Fruit fly (Drosophila melanogaster) whole organism, embryonic: ENCODE measurements around the gene Hr4.

Experiments
- Ada2b ChIP-seq: fragments of 200-800 bp; sonication (Bioruptor generic); IDR thresholded peaks from 2 replicates; pipeline ENCODE4 v1.3.6; 2022; ENCODE audit warnings: missing biosample characterization, missing genetic modification characterization
- CG10366 ChIP-seq: fragments of 200-800 bp; sonication (Bioruptor generic); IDR thresholded peaks from 2 replicates; pipeline ENCODE4 v1.3.6; 2022; ENCODE audit warnings: missing biosample characterization, missing genetic modification characterization
- CG10979 ChIP-seq: fragments of 200-800 bp; sonication (Bioruptor generic); optimal IDR thresholded peaks from 2 replicates; lab custom pipeline; 2018; ENCODE audit warnings: missing biosample characterization, mild to moderate bottlenecking, missing genetic modification characterization, moderate library complexity
- CG12769 ChIP-seq: fragments of 200-800 bp; sonication (Bioruptor generic); optimal IDR thresholded peaks from 2 replicates; lab custom pipeline; 2019; ENCODE audit warnings: missing biosample characterization, mild to moderate bottlenecking, missing genetic modification characterization, moderate library complexity
- CG13287 ChIP-seq: fragments of 200-800 bp; sonication (Bioruptor generic); IDR thresholded peaks from 2 replicates; pipeline ENCODE4 v1.3.6; 2022; ENCODE audit warnings: missing biosample characterization, missing genetic modification characterization; ENCODE audit not compliant: partially characterized antibody
- CG13424 ChIP-seq: fragments of 200-800 bp; sonication (Bioruptor generic); optimal IDR thresholded peaks from 2 replicates; lab custom pipeline; 2019; ENCODE audit warnings: missing biosample characterization, mild to moderate bottlenecking, missing genetic modification characterization, moderate library complexity
- CG14710 ChIP-seq: fragments of 200-800 bp; sonication (Bioruptor generic); optimal IDR thresholded peaks from 3 replicates; lab custom pipeline; 2019; ENCODE audit warnings: missing biosample characterization, mild to moderate bottlenecking, missing genetic modification characterization, moderate library complexity
- CG15269 ChIP-seq: fragments of 200-800 bp; sonication (Bioruptor generic); optimal IDR thresholded peaks from 2 replicates; lab custom pipeline; 2018; ENCODE audit warnings: missing biosample characterization, mild to moderate bottlenecking, missing genetic modification characterization, moderate library complexity
- CG15479 ChIP-seq: fragments of 200-800 bp; sonication (Bioruptor generic); optimal IDR thresholded peaks from 3 replicates; lab custom pipeline; 2019; ENCODE audit warnings: missing biosample characterization, mild to moderate bottlenecking, missing genetic modification characterization, moderate library complexity
- CG15696 ChIP-seq: fragments of 200-800 bp; sonication (Bioruptor generic); optimal IDR thresholded peaks from 2 replicates; lab custom pipeline; 2019; ENCODE audit warnings: missing biosample characterization, mild to moderate bottlenecking, missing genetic modification characterization, moderate library complexity
- CG17361 ChIP-seq: fragments of 200-800 bp; sonication (Bioruptor generic); IDR thresholded peaks from 3 replicates; pipeline ENCODE4 v1.3.6; 2022; ENCODE audit warnings: missing biosample characterization, missing genetic modification characterization
- CG17385 ChIP-seq: fragments of 200-800 bp; sonication (Bioruptor generic); optimal IDR thresholded peaks from 3 replicates; lab custom pipeline; 2018; ENCODE audit warnings: missing biosample characterization, mild to moderate bottlenecking, missing genetic modification characterization
- CG2889 ChIP-seq: fragments of 200-800 bp; sonication (Bioruptor generic); IDR thresholded peaks from 3 replicates; pipeline ENCODE4 v1.3.6; 2022; ENCODE audit warnings: missing biosample characterization, missing genetic modification characterization
- CG32532 ChIP-seq: fragments of 200-800 bp; sonication (Bioruptor generic); IDR thresholded peaks from 2 replicates; pipeline ENCODE4 v1.3.6; 2022; ENCODE audit warnings: missing biosample characterization, missing genetic modification characterization
- CG4424 ChIP-seq: fragments of 200-800 bp; sonication (Bioruptor generic); optimal IDR thresholded peaks from 3 replicates; lab custom pipeline; 2016; ENCODE audit warnings: missing biosample characterization, missing genetic modification characterization
- CG6272 ChIP-seq: fragments of 200-800 bp; sonication (Bioruptor generic); IDR thresholded peaks from 2 replicates; pipeline ENCODE4 v1.3.6; 2022; ENCODE audit warnings: missing biosample characterization, missing genetic modification characterization
- CG8924 ChIP-seq: fragments of 200-800 bp; optimal IDR thresholded peaks from 3 replicates; lab custom pipeline; 2019; ENCODE audit warnings: missing biosample characterization, mild to moderate bottlenecking, missing genetic modification characterization, moderate library complexity
- Deaf1 ChIP-seq: fragments of 200-800 bp; optimal IDR thresholded peaks from 3 replicates; lab custom pipeline; 2019; ENCODE audit warnings: missing biosample characterization, mild to moderate bottlenecking, missing genetic modification characterization, moderate library complexity
- MESR4 ChIP-seq: fragments of 200-800 bp; sonication (Bioruptor generic); optimal IDR thresholded peaks from 2 replicates; lab custom pipeline; 2018; ENCODE audit warnings: missing biosample characterization, mild to moderate bottlenecking, missing genetic modification characterization, moderate library complexity
- NFAT ChIP-seq: fragments of 200-800 bp; sonication (Bioruptor generic); IDR thresholded peaks from 2 replicates; pipeline ENCODE4 v1.3.6; 2022; ENCODE audit warnings: missing biosample characterization, missing genetic modification characterization
- Pdp1 ChIP-seq, 2 experiments: fragments of 200-800 bp; sonication (Bioruptor generic); optimal IDR thresholded peaks; 3 replicates each; lab custom pipeline; 2016; ENCODE audit warnings: missing biosample characterization in 2 of 2, missing genetic modification characterization in 2 of 2, mild to moderate bottlenecking in 1 of 2, moderate library complexity in 1 of 2
- Sox102F ChIP-seq: fragments of 200-800 bp; sonication (Bioruptor generic); optimal IDR thresholded peaks from 2 replicates; lab custom pipeline; 2018; ENCODE audit warnings: missing biosample characterization, mild to moderate bottlenecking, missing genetic modification characterization, moderate library complexity
- Xbp1 ChIP-seq: fragments of 200-800 bp; sonication (Bioruptor generic); optimal IDR thresholded peaks from 3 replicates; lab custom pipeline; 2016; ENCODE audit warnings: missing biosample characterization, mild to moderate bottlenecking, missing genetic modification characterization
- al ChIP-seq: fragments of 200-800 bp; sonication (Bioruptor generic); IDR thresholded peaks from 2 replicates; pipeline ENCODE4 v1.3.6; 2022; ENCODE audit warnings: missing biosample characterization, missing genetic modification characterization
- amos ChIP-seq: fragments of 200-800 bp; sonication (Bioruptor generic); IDR thresholded peaks from 2 replicates; pipeline ENCODE4 v1.3.6; 2022; ENCODE audit warnings: missing biosample characterization, missing genetic modification characterization; ENCODE audit not compliant: partially characterized antibody
- cg ChIP-seq: fragments of 200-800 bp; sonication (Bioruptor generic); optimal IDR thresholded peaks from 3 replicates; lab custom pipeline; 2019; ENCODE audit warnings: missing biosample characterization, mild to moderate bottlenecking, missing genetic modification characterization, moderate library complexity
- crol ChIP-seq: fragments of 200-800 bp; sonication (Bioruptor generic); IDR thresholded peaks from 2 replicates; pipeline ENCODE4 v1.3.6; 2022; ENCODE audit warnings: missing biosample characterization, missing genetic modification characterization
- dmrt11E ChIP-seq: fragments of 200-800 bp; sonication (Bioruptor generic); optimal IDR thresholded peaks from 3 replicates; lab custom pipeline; 2018; ENCODE audit warnings: missing biosample characterization, mild to moderate bottlenecking, missing genetic modification characterization, moderate library complexity
- ewg ChIP-seq: fragments of 200-800 bp; sonication (Bioruptor generic); optimal IDR thresholded peaks from 3 replicates; lab custom pipeline; 2017; ENCODE audit warnings: mild to moderate bottlenecking, missing biosample characterization, missing genetic modification reagents, missing genetic modification characterization
- exex ChIP-seq: fragments of 200-800 bp; sonication (Bioruptor generic); optimal IDR thresholded peaks from 4 replicates; lab custom pipeline; 2018; ENCODE audit warnings: missing biosample characterization, mild to moderate bottlenecking, missing genetic modification characterization, moderate library complexity
- fd3F ChIP-seq: fragments of 200-800 bp; sonication (Bioruptor generic); optimal IDR thresholded peaks from 2 replicates; lab custom pipeline; 2018; ENCODE audit warnings: missing biosample characterization, mild to moderate bottlenecking, missing genetic modification characterization, moderate library complexity
- fd96Cb ChIP-seq: fragments of 200-800 bp; sonication (Bioruptor generic); optimal IDR thresholded peaks from 2 replicates; lab custom pipeline; 2018; ENCODE audit warnings: missing biosample characterization, mild to moderate bottlenecking, missing genetic modification characterization, moderate library complexity
- grau ChIP-seq: fragments of 200-800 bp; optimal IDR thresholded peaks from 3 replicates; lab custom pipeline; 2019; ENCODE audit warnings: missing biosample characterization, mild to moderate bottlenecking, missing genetic modification characterization, moderate library complexity
- grn ChIP-seq: fragments of 200-800 bp; sonication (Bioruptor generic); optimal IDR thresholded peaks from 3 replicates; lab custom pipeline; 2017; ENCODE audit warnings: missing biosample characterization, missing genetic modification characterization
- inv ChIP-seq: fragments of 200-800 bp; sonication (Bioruptor generic); IDR thresholded peaks from 2 replicates; pipeline ENCODE4 v1.3.6; 2022; ENCODE audit warnings: missing biosample characterization, missing genetic modification characterization; ENCODE audit not compliant: partially characterized antibody
- jing ChIP-seq: fragments of 200-800 bp; sonication (Bioruptor generic); optimal IDR thresholded peaks from 2 replicates; lab custom pipeline; 2018; ENCODE audit warnings: missing biosample characterization, mild to moderate bottlenecking, missing genetic modification characterization
- kay ChIP-seq: fragments of 200-800 bp; sonication (Bioruptor generic); optimal IDR thresholded peaks from 2 replicates; lab custom pipeline; 2016; ENCODE audit warnings: missing biosample characterization, missing genetic modification characterization
- mld ChIP-seq: fragments of 200-800 bp; sonication (Bioruptor generic); IDR thresholded peaks from 3 replicates; pipeline ENCODE4 v1.3.6; 2022; ENCODE audit warnings: missing biosample characterization, missing genetic modification characterization; ENCODE audit not compliant: partially characterized antibody
- pho ChIP-seq: fragments of 200-800 bp; sonication (Bioruptor generic); optimal IDR thresholded peaks from 2 replicates; lab custom pipeline; 2016; ENCODE audit warnings: missing biosample characterization, missing genetic modification characterization
- scrt ChIP-seq: fragments of 200-800 bp; sonication (Bioruptor generic); optimal IDR thresholded peaks from 2 replicates; lab custom pipeline; 2018; ENCODE audit warnings: missing biosample characterization, mild to moderate bottlenecking, missing genetic modification characterization, moderate library complexity
- sob ChIP-seq: fragments of 200-800 bp; sonication (Bioruptor generic); IDR thresholded peaks from 2 replicates; pipeline ENCODE4 v1.3.6; 2022; ENCODE audit warnings: missing biosample characterization, missing genetic modification characterization
- ssp ChIP-seq: fragments of 200-800 bp; sonication (Bioruptor generic); IDR thresholded peaks from 2 replicates; pipeline ENCODE4 v1.3.6; 2022; ENCODE audit warnings: missing biosample characterization, missing genetic modification characterization
- trem ChIP-seq: fragments of 200-800 bp; optimal IDR thresholded peaks from 3 replicates; lab custom pipeline; 2019; ENCODE audit warnings: missing biosample characterization, mild to moderate bottlenecking, missing genetic modification characterization, moderate library complexity
- unc-4 ChIP-seq: fragments of 200-800 bp; sonication (Bioruptor generic); IDR thresholded peaks from 2 replicates; pipeline ENCODE4 v1.3.6; 2022; ENCODE audit warnings: missing biosample characterization, missing genetic modification characterization; ENCODE audit not compliant: partially characterized antibody
- unpg ChIP-seq: fragments of 200-800 bp; sonication (Bioruptor generic); optimal IDR thresholded peaks from 3 replicates; lab custom pipeline; 2018; ENCODE audit warnings: missing biosample characterization, mild to moderate bottlenecking, missing genetic modification characterization, moderate library complexity
- wdn ChIP-seq: fragments of 200-800 bp; sonication (Bioruptor generic); IDR thresholded peaks from 2 replicates; pipeline ENCODE4 v1.3.6; 2022; ENCODE audit warnings: missing biosample characterization, missing genetic modification characterization
- zfh1 ChIP-seq: fragments of 200-800 bp; sonication (Bioruptor generic); IDR thresholded peaks from 3 replicates; pipeline ENCODE4 v1.3.6; 2022; ENCODE audit warnings: missing biosample characterization, missing genetic modification characterization

Hr4 gene

DNA sequence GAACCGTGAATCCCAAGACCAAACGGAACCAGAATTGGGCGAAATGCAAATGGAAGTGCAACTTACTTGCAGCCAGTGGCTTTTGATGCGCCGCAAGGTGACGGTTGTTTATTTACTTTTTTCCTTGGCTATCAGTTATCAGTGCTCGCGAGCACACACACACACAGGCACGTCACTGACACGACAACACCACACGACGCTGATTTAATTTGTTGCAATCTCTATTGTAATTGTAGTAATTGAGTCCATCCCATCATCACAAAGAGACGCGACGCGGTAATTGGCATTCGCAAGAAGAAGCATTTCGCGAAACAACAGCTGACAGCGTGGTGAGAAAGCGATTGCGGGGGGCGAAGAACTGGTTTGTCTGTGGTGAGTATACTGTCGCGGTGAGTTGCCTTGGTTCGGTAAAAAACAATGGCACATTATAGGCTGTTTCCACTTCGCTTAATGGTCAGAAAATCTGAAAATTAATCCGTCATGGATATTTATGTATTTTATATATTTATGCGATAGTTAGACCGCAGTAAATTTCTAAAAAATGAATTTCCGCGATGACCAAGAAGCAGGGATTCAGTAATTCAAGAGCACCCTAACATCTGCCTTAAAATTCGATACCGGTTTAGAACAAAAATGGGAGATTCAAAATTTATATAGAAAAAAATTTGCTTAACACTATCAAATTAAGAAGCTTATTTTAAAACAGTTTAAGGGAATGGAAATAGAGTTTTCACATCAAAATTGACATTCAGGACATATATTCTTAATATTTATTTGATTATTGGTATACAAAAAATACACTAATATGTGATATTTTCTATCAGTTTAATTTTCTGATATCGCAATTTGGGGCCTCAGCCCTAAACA is 100.5 kb downstream of the Hr4 start, which contains the start of the genes Actn and usp (continued):
- TF ChIP-seq CG13287 (GFP tag; lab: Robert Waterston, UW) (peak; percentile 45), CG15696 (tag; lab: Kevin White, UChicago) (peak; percentile 23), wdn (GFP tag; lab: Robert Waterston, UW) (no peak), fd3F (no peak), fd96Cb (tag; lab: Kevin White, UChicago) (no peak), sob (peak; percentile 22; the same call in 1 of the 2 replicates), Sox102F (GFP tag; lab: Kevin White, UChicago) (peak; percentile 35), MESR4 (GFP tag; lab: Kevin White, UChicago) (peak; percentile 2), ewg (peak; percentile 3), CG8924 (peak; percentile 29), cg (GFP tag; lab: Kevin White, UChicago) (peak; percentile 29), Pdp1 (GFP tag; optimal IDR thresholded peaks at IDR 0.05; lab: Kevin White, UChicago) (peak in 1 of 2 experiments; percentile 27), dmrt11E (peak; percentile 16), amos (GFP tag; lab: Robert Waterston, UW) (peak; percentile 10; the same call in 1 of the 2 replicates), CG13424 (peak; percentile 33), Ada2b (0 out of 2 replicates have a peak, but pooled peaks have one; percentile 9), ssp (peak; percentile 92), CG17385 (peak; percentile 89), zfh1 (GFP tag; lab: Robert Waterston, UW) (peak; percentile 13; the same call in 1 of the 3 replicates), trem (tag; lab: Kevin White, UChicago) (peak; percentile 56), exex (tag; lab: Kevin White, UChicago) (peak; percentile 92), CG14710 (tag; lab: Kevin White, UChicago) (peak; percentile 47), CG32532 (GFP tag; lab: Robert Waterston, UW) (0 out of 2 replicates have a peak, but pooled peaks have one; percentile 10), unc-4 (GFP tag; lab: Robert Waterston, UW) (peak; percentile 45), unpg (peak; percentile 43), al (GFP tag; lab: Robert Waterston, UW) (no peak), CG2889 (GFP tag; lab: Robert Waterston, UW) (no peak), CG15269 (peak; percentile 31), CG15479 (GFP tag; lab: Kevin White, UChicago) (peak; percentile 16), CG6272 (no peak), grau (tag; lab: Kevin White, UChicago) (peak; percentile 33), CG10979 (tag; lab: Kevin White, UChicago) (peak; percentile 35), CG17361 (GFP tag; lab: Robert Waterston, UW) (peak; percentile 48; the same call in 2 of the 3 replicates), CG12769 (tag; lab: Kevin White, UChicago) (peak; percentile 17)

dm6 chrX:2043660-2044397 is 102.1 kb downstream of the Hr4 start, which contains the start of gene CG4325:
Gene CG4325 (minus strand): TSS chrX:2043818.
- TF ChIP-seq NFAT (GFP tag; lab: Robert Waterston, UW), result no peak
- peak; percentile 2 for TF ChIP-seq grn (GFP tag; lab: Kevin White, UChicago)
- TF ChIP-seq jing (GFP tag; lab: Kevin White, UChicago), result no peak
- peak; percentile 19 for TF ChIP-seq Deaf1 (tag; lab: Kevin White, UChicago)
- TF ChIP-seq scrt, result no peak
- TF ChIP-seq mld, result no peak
- peak; percentile 70 for TF ChIP-seq crol (GFP tag; lab: Robert Waterston, UW)
- TF ChIP-seq pho (GFP tag; lab: Kevin White, UChicago), result no peak
- no peak for TF ChIP-seq CG4424 (GFP tag; lab: Kevin White, UChicago)
- no peak for TF ChIP-seq kay (GFP tag; lab: Kevin White, UChicago)
- TF ChIP-seq inv, result no peak
- TF ChIP-seq CG10366 (GFP tag; lab: Robert Waterston, UW), result no peak
- no peak for TF ChIP-seq Xbp1 (GFP tag; lab: Kevin White, UChicago)
